Worm (Caenorhabditis elegans) whole organism, dauer: ENCODE data around the gene C35A5.6.

Experiments used
- unc-62 ChIP-seq: sonication (generic microtip); optimal IDR thresholded peaks from 2 replicates; lab custom pipeline; 2017; ENCODE audit warnings: missing biosample characterization, missing genetic modification reagents, missing genetic modification characterization

The C35A5.6 gene

ce11 chrV:10528500-10528899 is 19.6 kb downstream of the C35A5.6 start, which contains the start of gene F25D1.3:
TSS of gene F25D1.3 (plus strand) at chrV:10528724.
- TF ChIP-seq unc-62 (GFP tag; lab: Kevin White, UChicago), result no peak

- no peak for TF ChIP-seq unc-62 (GFP tag; lab: Kevin White, UChicago)
Measured at ce11 chrV:10529600-10529999, 20.7 kb downstream of the C35A5.6 start.

- no peak for TF ChIP-seq unc-62 (GFP tag; lab: Kevin White, UChicago)
Measured at ce11 chrV:10532725-10533124, 23.8 kb downstream of the C35A5.6 start, which contains the start of gene txt-10. TSS of gene txt-10 (minus strand) at chrV:10532825.

ce11 chrV:10535325-10535724 is 26.4 kb downstream of the C35A5.6 start:
- TF ChIP-seq unc-62 (GFP tag; lab: Kevin White, UChicago), result no peak

DNA sequence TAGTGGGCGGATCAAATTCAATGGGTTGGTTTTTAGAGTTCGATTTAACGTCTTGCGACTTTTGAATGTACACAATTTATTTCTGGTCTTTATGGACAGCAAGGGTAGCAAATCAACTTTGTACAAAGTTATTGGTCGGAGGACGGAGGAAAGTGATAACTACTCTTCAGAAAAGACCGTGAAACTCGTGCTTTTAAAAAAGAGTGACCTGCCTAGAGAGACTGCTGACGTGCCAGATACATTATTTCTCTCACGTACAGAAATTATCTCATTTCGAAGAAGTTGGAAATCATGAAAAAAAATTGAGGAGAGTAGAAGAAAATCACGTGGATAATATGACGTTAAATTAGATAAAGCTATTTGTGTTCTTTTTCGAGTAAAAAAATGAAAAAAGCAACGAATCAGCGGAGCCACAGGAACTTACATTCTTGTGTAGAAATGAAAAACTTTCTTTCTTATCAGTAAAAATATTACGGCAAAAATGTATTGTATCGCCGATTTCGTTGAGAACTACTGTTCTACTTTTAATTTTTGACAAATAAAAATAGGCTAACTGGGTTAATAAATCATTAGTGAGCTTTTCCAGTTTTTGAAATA is 27.3 kb downstream of the C35A5.6 start, which contains the start of gene ppm-1.A:
Gene ppm-1.A, minus strand, starts transcription at position 294 of the 597 bp plus-strand sequence.
- no peak for TF ChIP-seq unc-62 (GFP tag; lab: Kevin White, UChicago)

- TF ChIP-seq unc-62 (GFP tag; lab: Kevin White, UChicago), result no peak
Measured at ce11 chrV:10536808-10537207, 27.9 kb downstream of the C35A5.6 start.

DNA sequence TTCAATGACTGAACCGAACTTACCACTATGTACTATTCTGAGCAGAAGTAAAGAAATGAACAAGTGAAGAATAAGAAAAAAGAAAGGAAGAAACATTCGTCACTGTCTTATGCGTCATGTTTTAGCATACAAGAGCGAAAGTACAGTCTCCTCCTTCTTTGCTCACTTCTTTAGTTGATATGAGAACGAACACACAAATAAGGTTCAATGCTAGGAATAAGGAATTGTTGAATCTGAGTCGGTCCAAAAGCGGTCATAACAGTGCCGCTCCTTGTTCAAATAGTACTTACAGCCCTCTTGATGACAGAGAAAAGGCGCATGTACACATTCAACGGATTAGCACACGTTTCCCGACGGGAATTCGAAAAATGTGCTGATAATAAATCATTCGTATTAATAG is 30.2 kb downstream of the C35A5.6 start, which contains the start of gene F25D1.8:
Gene F25D1.8, plus strand, starts transcription at position 301 of the 400 bp plus-strand sequence.
- no peak for TF ChIP-seq unc-62 (GFP tag; lab: Kevin White, UChicago)

ce11 chrV:10540024-10540423 is 31.1 kb downstream of the C35A5.6 start, which contains the start of gene degt-1:
TSS of gene degt-1 (plus strand) at chrV:10540324.
- no peak for TF ChIP-seq unc-62 (GFP tag; lab: Kevin White, UChicago)

DNA sequence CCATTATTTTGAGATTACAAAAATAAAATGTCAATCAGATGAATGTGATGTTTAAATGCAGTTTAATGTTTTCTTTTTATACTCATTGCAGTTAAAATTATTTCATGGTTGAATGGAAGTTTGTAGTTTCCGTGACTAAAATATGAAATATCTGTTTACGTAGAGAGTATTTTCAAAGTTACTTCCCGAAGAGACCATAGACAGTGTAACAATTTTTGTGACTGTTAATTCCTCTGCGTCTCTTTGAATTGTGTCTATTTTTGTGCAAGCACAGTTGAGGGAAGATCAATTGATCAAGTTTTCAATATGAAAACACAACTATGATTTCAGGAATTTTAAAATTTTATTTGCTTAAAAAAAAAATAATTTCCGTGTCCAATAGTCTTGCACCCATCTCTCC is 37.8 kb downstream of the C35A5.6 start, which contains the start of gene F25D1.5:
Gene F25D1.5, minus strand, starts transcription at position 35 of the 400 bp plus-strand sequence.
- TF ChIP-seq unc-62 (GFP tag; lab: Kevin White, UChicago), result no peak

ce11 chrV:10548981-10549380 is 40.0 kb downstream of the C35A5.6 start, which contains the start of gene srd-34:
TSS of gene srd-34 (minus strand) at chrV:10549081.
- TF ChIP-seq unc-62 (GFP tag; lab: Kevin White, UChicago), result no peak

ce11 chrV:10549717-10550116 is 40.8 kb downstream of the C35A5.6 start, which contains the start of gene F32G8.2:
TSS of gene F32G8.2 (plus strand) at chrV:10550017.
- TF ChIP-seq unc-62 (GFP tag; lab: Kevin White, UChicago), result no peak

DNA sequence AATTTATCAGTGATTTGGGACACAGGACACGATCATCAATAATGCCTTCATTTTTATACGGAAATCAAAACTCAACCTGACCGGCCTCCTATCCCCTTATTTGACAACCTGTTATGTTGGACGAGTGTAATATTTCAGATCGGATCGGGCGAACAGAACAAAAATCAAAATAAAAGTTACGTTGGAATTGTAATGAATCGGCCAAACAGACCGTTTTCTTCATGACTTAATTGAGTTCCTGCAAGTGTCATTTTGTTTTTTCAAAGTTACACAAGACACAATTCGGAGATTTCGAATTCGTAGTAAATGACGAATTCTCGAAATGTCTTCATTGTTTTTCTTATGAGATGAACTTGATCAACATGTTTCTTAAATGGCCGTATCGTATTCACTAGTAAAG is 46.3 kb downstream of the C35A5.6 start, which contains the start of gene F32G8.3:
Gene F32G8.3, minus strand, starts transcription at position 101 of the 400 bp plus-strand sequence.
- no peak for TF ChIP-seq unc-62 (GFP tag; lab: Kevin White, UChicago)

DNA sequence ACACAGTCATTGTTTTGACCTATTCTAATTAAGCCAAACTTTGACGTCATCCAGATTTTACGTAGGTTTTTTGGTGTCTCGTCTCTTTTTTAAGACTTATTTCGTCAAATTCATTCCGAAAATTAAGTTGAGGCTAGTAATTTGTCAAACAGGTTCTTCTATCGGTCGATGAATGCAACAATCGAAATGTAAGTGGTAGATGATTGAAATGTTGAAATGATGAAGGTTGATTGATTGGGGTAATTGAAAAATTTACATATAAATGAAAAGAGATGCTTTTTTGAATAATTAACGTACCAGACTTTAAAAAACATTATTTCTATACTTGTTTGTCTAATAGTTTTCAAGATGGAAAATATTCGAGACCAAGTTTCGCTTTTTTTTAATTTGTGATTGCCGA is 47.4 kb downstream of the C35A5.6 start:
- TF ChIP-seq unc-62 (GFP tag; lab: Kevin White, UChicago), result no peak

DNA sequence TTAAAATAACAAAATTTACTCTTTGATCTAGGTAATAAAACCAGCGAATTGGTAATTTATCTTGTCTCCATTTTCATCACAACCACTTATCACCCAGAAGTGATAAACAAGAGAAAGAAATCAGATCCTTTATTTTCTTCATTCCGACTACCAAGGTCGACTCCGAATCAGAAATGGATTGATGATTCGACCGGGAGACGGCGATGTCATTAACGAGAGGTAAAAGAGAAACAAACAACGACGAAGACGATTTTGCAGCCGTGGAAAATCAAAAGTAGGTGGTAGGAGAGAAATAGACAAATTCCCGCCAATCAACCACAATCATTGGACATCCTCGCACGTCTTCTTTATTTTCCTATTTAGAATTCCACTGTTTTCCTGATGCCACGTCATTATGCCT is 48.2 kb downstream of the C35A5.6 start:
- TF ChIP-seq unc-62 (GFP tag; lab: Kevin White, UChicago), result no peak

ce11 chrV:10557676-10558075 is 48.7 kb downstream of the C35A5.6 start, which contains the start of gene best-14:
TSS of gene best-14 (plus strand) at chrV:10557976.
- no peak for TF ChIP-seq unc-62 (GFP tag; lab: Kevin White, UChicago)
